Fruit fly (Drosophila melanogaster) whole organism, embryonic: ENCODE measurements around the gene Cdc23.
A peak's percentile ranks its signal among the peaks of the same experiment; 100 is the strongest.

Source experiments
- Asciz ChIP-seq: fragments of 200-800 bp; sonication (Bioruptor generic); optimal IDR thresholded peaks from 2 replicates; lab custom pipeline; 2017; ENCODE audit warnings: missing biosample characterization, mild to moderate bottlenecking, missing genetic modification characterization, missing genetic modification reagents
- Atf3 ChIP-seq: fragments of 200-800 bp; sonication (Bioruptor generic); optimal IDR thresholded peaks from 3 replicates; lab custom pipeline; 2016; ENCODE audit warnings: missing biosample characterization, missing genetic modification characterization
- CG10462 ChIP-seq: fragments of 200-800 bp; sonication (Bioruptor generic); optimal IDR thresholded peaks from 2 replicates; lab custom pipeline; 2016; ENCODE audit warnings: missing biosample characterization, missing genetic modification characterization
- CG10565 ChIP-seq: fragments of 200-800 bp; sonication (Bioruptor generic); optimal IDR thresholded peaks from 3 replicates; lab custom pipeline; 2016; ENCODE audit warnings: missing biosample characterization, mild to moderate bottlenecking, missing genetic modification characterization
- CG11085 ChIP-seq: fragments of 200-800 bp; sonication (Bioruptor generic); IDR thresholded peaks from 2 replicates; pipeline ENCODE4 v1.3.6; 2022; ENCODE audit warnings: missing biosample characterization, missing genetic modification characterization
- CG11456 ChIP-seq: fragments of 200-800 bp; sonication (Bioruptor generic); IDR thresholded peaks from 3 replicates; pipeline ENCODE4 v1.3.6; 2022; ENCODE audit warnings: missing biosample characterization, missing genetic modification characterization
- CG11695 ChIP-seq: fragments of 200-800 bp; sonication (Bioruptor generic); IDR thresholded peaks from 3 replicates; pipeline ENCODE4 v1.3.6; 2022; ENCODE audit warnings: missing biosample characterization, missing genetic modification characterization
- CG11696 ChIP-seq: fragments of 200-800 bp; sonication (Bioruptor generic); IDR thresholded peaks from 2 replicates; pipeline ENCODE4 v1.3.6; 2022; ENCODE audit warnings: missing biosample characterization, missing genetic modification characterization
- CG12155 ChIP-seq: fragments of 200-800 bp; sonication (Bioruptor generic); optimal IDR thresholded peaks from 3 replicates; lab custom pipeline; 2016; ENCODE audit warnings: missing biosample characterization, missing genetic modification characterization
- CG12299 ChIP-seq: fragments of 200-800 bp; sonication (Bioruptor generic); optimal IDR thresholded peaks from 2 replicates; lab custom pipeline; 2018; ENCODE audit warnings: missing biosample characterization, mild to moderate bottlenecking, missing genetic modification characterization
- CG15696 ChIP-seq: fragments of 200-800 bp; sonication (Bioruptor generic); optimal IDR thresholded peaks from 2 replicates; lab custom pipeline; 2019; ENCODE audit warnings: missing biosample characterization, mild to moderate bottlenecking, missing genetic modification characterization, moderate library complexity
- CG17186 ChIP-seq: fragments of 200-800 bp; sonication (Bioruptor generic); optimal IDR thresholded peaks from 3 replicates; lab custom pipeline; 2017; ENCODE audit warnings: missing biosample characterization, missing genetic modification reagents, missing genetic modification characterization
- CG17829 ChIP-seq: fragments of 200-800 bp; optimal IDR thresholded peaks from 2 replicates; lab custom pipeline; 2019; ENCODE audit warnings: missing biosample characterization, mild to moderate bottlenecking, missing genetic modification characterization, moderate library complexity
- CG17912 ChIP-seq: fragments of 200-800 bp; sonication (Bioruptor generic); optimal IDR thresholded peaks from 2 replicates; lab custom pipeline; 2018; ENCODE audit warnings: missing biosample characterization, mild to moderate bottlenecking, missing genetic modification characterization
- CG18599 ChIP-seq: fragments of 200-800 bp; sonication (Bioruptor generic); optimal IDR thresholded peaks from 3 replicates; lab custom pipeline; 2017; ENCODE audit warnings: missing biosample characterization, missing genetic modification characterization, mild to moderate bottlenecking, moderate library complexity, missing genetic modification reagents
- CG18619 ChIP-seq: fragments of 200-800 bp; sonication (Bioruptor generic); optimal IDR thresholded peaks from 3 replicates; lab custom pipeline; 2017; ENCODE audit warnings: missing biosample characterization, mild to moderate bottlenecking, missing genetic modification characterization
- CG2712 ChIP-seq: fragments of 200-800 bp; optimal IDR thresholded peaks from 3 replicates; lab custom pipeline; 2019; ENCODE audit warnings: missing biosample characterization, mild to moderate bottlenecking, missing genetic modification characterization, moderate library complexity
- CG33213 ChIP-seq: fragments of 200-800 bp; sonication (Bioruptor generic); optimal IDR thresholded peaks from 3 replicates; lab custom pipeline; 2016; ENCODE audit warnings: missing biosample characterization, missing genetic modification characterization
- CG34422 ChIP-seq: fragments of 200-800 bp; sonication (Bioruptor generic); IDR thresholded peaks from 3 replicates; pipeline ENCODE4 v1.3.6; 2022; ENCODE audit warnings: missing biosample characterization, missing genetic modification characterization
- CG6654 ChIP-seq: fragments of 200-800 bp; sonication (Bioruptor generic); optimal IDR thresholded peaks from 2 replicates; lab custom pipeline; 2017; ENCODE audit warnings: missing biosample characterization, mild to moderate bottlenecking, missing genetic modification characterization
- CG7556 ChIP-seq: fragments of 200-800 bp; sonication (Bioruptor generic); optimal IDR thresholded peaks from 2 replicates; lab custom pipeline; 2017; ENCODE audit warnings: missing biosample characterization, mild to moderate bottlenecking, missing genetic modification characterization
- CG8924 ChIP-seq: fragments of 200-800 bp; optimal IDR thresholded peaks from 3 replicates; lab custom pipeline; 2019; ENCODE audit warnings: missing biosample characterization, mild to moderate bottlenecking, missing genetic modification characterization, moderate library complexity
- CkIIα-i1 ChIP-seq: fragments of 200-800 bp; sonication (Bioruptor generic); IDR thresholded peaks from 2 replicates; pipeline ENCODE4 v1.3.6; 2022; ENCODE audit warnings: missing biosample characterization, missing genetic modification characterization
- CoRest ChIP-seq: fragments of 200-800 bp; sonication (Bioruptor generic); optimal IDR thresholded peaks from 3 replicates; lab custom pipeline; 2018; ENCODE audit warnings: missing biosample characterization, mild to moderate bottlenecking, missing genetic modification characterization, moderate library complexity
- E2f2 ChIP-seq: fragments of 200-800 bp; sonication (Bioruptor generic); IDR thresholded peaks from 2 replicates; pipeline ENCODE4 v1.3.6; 2022; ENCODE audit warnings: missing biosample characterization, missing genetic modification characterization
- H2.0 ChIP-seq: fragments of 200-800 bp; sonication (Bioruptor generic); IDR thresholded peaks from 2 replicates; pipeline ENCODE4 v1.3.6; 2022; ENCODE audit warnings: missing biosample characterization, missing genetic modification characterization
- HLH54F ChIP-seq: fragments of 200-800 bp; sonication (Bioruptor generic); optimal IDR thresholded peaks from 3 replicates; lab custom pipeline; 2016; ENCODE audit warnings: missing biosample characterization, missing genetic modification characterization
- Hr51 ChIP-seq, 2 experiments: fragments of 200-800 bp; sonication (Bioruptor generic); optimal IDR thresholded peaks; 2 replicates in 1 of 2; 3 replicates in 1 of 2; lab custom pipeline; 2016 to 2018; ENCODE audit warnings: missing biosample characterization in 2 of 2, missing genetic modification characterization in 2 of 2, mild to moderate bottlenecking in 1 of 2, moderate library complexity in 1 of 2
- Mad ChIP-seq: fragments of 200-800 bp; sonication (Bioruptor generic); optimal IDR thresholded peaks from 2 replicates; lab custom pipeline; 2016; ENCODE audit warnings: missing biosample characterization, missing genetic modification characterization
- Meics ChIP-seq: fragments of 200-800 bp; sonication (Bioruptor generic); optimal IDR thresholded peaks from 2 replicates; lab custom pipeline; 2017; ENCODE audit warnings: missing biosample characterization, mild to moderate bottlenecking, missing genetic modification characterization
- NC2β ChIP-seq: fragments of 200-800 bp; sonication (Bioruptor generic); optimal IDR thresholded peaks from 2 replicates; lab custom pipeline; 2016; ENCODE audit warnings: missing biosample characterization, missing genetic modification characterization
- NFAT ChIP-seq: fragments of 200-800 bp; sonication (Bioruptor generic); IDR thresholded peaks from 2 replicates; pipeline ENCODE4 v1.3.6; 2022; ENCODE audit warnings: missing biosample characterization, missing genetic modification characterization
- Pdp1 ChIP-seq, 2 experiments: fragments of 200-800 bp; sonication (Bioruptor generic); optimal IDR thresholded peaks; 3 replicates each; lab custom pipeline; 2016; ENCODE audit warnings: missing biosample characterization in 2 of 2, missing genetic modification characterization in 2 of 2, mild to moderate bottlenecking in 1 of 2, moderate library complexity in 1 of 2
- Rx ChIP-seq: fragments of 200-800 bp; sonication (Bioruptor generic); IDR thresholded peaks from 2 replicates; pipeline ENCODE4 v1.3.6; 2022; ENCODE audit warnings: missing biosample characterization, missing genetic modification characterization
- TFAM ChIP-seq: fragments of 200-800 bp; sonication (Bioruptor generic); optimal IDR thresholded peaks from 2 replicates; lab custom pipeline; 2017; ENCODE audit warnings: missing biosample characterization, missing genetic modification characterization, inconsistent platforms
- abd-A ChIP-seq: fragments of 200-800 bp; sonication (Bioruptor generic); optimal IDR thresholded peaks from 3 replicates; lab custom pipeline; 2019; ENCODE audit warnings: missing biosample characterization, mild to moderate bottlenecking, missing genetic modification characterization, moderate library complexity
- ap ChIP-seq: fragments of 200-800 bp; sonication (Bioruptor generic); IDR thresholded peaks from 2 replicates; pipeline ENCODE4 v1.3.6; 2022; ENCODE audit warnings: missing biosample characterization, missing genetic modification characterization
- cad ChIP-seq: fragments of >200 bp; optimal IDR thresholded peaks from 2 replicates; lab custom pipeline; 2017; ENCODE audit warnings: missing biosample characterization, missing genetic modification characterization
- dmrt99B ChIP-seq: fragments of 200-800 bp; sonication (Bioruptor generic); optimal IDR thresholded peaks from 2 replicates; lab custom pipeline; 2018; ENCODE audit warnings: missing biosample characterization, mild to moderate bottlenecking, missing genetic modification characterization, moderate library complexity
- en ChIP-seq: fragments of 200-800 bp; sonication (Bioruptor generic); optimal IDR thresholded peaks from 2 replicates; lab custom pipeline; 2016; ENCODE audit warnings: missing biosample characterization, missing genetic modification characterization
- grn ChIP-seq: fragments of 200-800 bp; sonication (Bioruptor generic); optimal IDR thresholded peaks from 3 replicates; lab custom pipeline; 2017; ENCODE audit warnings: missing biosample characterization, missing genetic modification characterization
- ham ChIP-seq: fragments of 200-800 bp; sonication (Bioruptor generic); IDR thresholded peaks from 2 replicates; pipeline ENCODE4 v1.3.6; 2022; ENCODE audit warnings: missing biosample characterization, missing genetic modification characterization
- ind ChIP-seq: fragments of 200-800 bp; sonication (Bioruptor generic); optimal IDR thresholded peaks from 3 replicates; lab custom pipeline; 2016; ENCODE audit warnings: missing biosample characterization, missing genetic modification characterization
- klu ChIP-seq: fragments of 200-800 bp; sonication (Bioruptor generic); IDR thresholded peaks from 2 replicates; pipeline ENCODE4 v1.3.6; 2022; ENCODE audit warnings: missing biosample characterization, missing genetic modification characterization
- nmo ChIP-seq: fragments of 200-800 bp; sonication (Bioruptor generic); optimal IDR thresholded peaks from 2 replicates; lab custom pipeline; 2018; ENCODE audit warnings: missing biosample characterization, mild to moderate bottlenecking, missing genetic modification characterization, moderate library complexity
- nom ChIP-seq: fragments of 200-800 bp; sonication (Bioruptor generic); optimal IDR thresholded peaks from 2 replicates; lab custom pipeline; 2017; ENCODE audit warnings: missing biosample characterization, missing genetic modification characterization, mild to moderate bottlenecking, moderate library complexity, missing genetic modification reagents
- peb ChIP-seq: fragments of 200-800 bp; sonication (Bioruptor generic); IDR thresholded peaks from 2 replicates; pipeline ENCODE4 v1.3.6; 2022; ENCODE audit warnings: missing biosample characterization, missing genetic modification characterization
- psq ChIP-seq: fragments of 200-800 bp; sonication (Bioruptor generic); optimal IDR thresholded peaks from 2 replicates; lab custom pipeline; 2017; ENCODE audit warnings: missing biosample characterization, missing genetic modification characterization
- slou ChIP-seq: fragments of 200-800 bp; sonication (Bioruptor generic); optimal IDR thresholded peaks from 3 replicates; lab custom pipeline; 2016; ENCODE audit warnings: missing biosample characterization, missing genetic modification characterization
- stwl ChIP-seq: fragments of 200-800 bp; sonication (Bioruptor generic); optimal IDR thresholded peaks from 3 replicates; lab custom pipeline; 2018; ENCODE audit warnings: missing biosample characterization, mild to moderate bottlenecking, missing genetic modification characterization, moderate library complexity
- yki ChIP-seq: fragments of >200 bp; optimal IDR thresholded peaks from 3 replicates; lab custom pipeline; 2018

The Cdc23 gene

dm6 chr2L:20463316-20463856 lies 4.2 kb downstream of the Cdc23 start, which contains the start of gene CG2493 (continued):
- TF ChIP-seq CG33213 (peak; percentile 5), klu (no peak; the same call in 1 of the 2 replicates), Pdp1 (GFP tag; optimal IDR thresholded peaks at IDR 0.05; lab: Kevin White, UChicago) (peak in 1 of 2 experiments; percentile 9), CG18619 (no peak), NFAT (GFP tag; lab: Robert Waterston, UW) (no peak; the same call in 1 of the 2 replicates), Atf3 (GFP tag; lab: Kevin White, UChicago) (no peak), CG6654 (GFP tag; lab: Kevin White, UChicago) (no peak), slou (GFP tag; lab: Kevin White, UChicago) (no peak), ham (no peak), dmrt99B (peak; percentile 15), nmo (GFP tag; lab: Kevin White, UChicago) (peak; percentile 5), CG10462 (no peak), H2.0 (GFP tag; lab: Robert Waterston, UW) (no peak), ind (GFP tag; lab: Kevin White, UChicago) (peak; percentile 18), CG8924 (tag; lab: Kevin White, UChicago) (no peak), TFAM (GFP tag; lab: Kevin White, UChicago) (no peak), CG2712 (peak; percentile 65), psq (no peak), CG12299 (no peak), yki (lab: Kevin White, UChicago) (no peak), HLH54F (GFP tag; lab: Kevin White, UChicago) (no peak), NC2β (no peak), nom (GFP tag; lab: Kevin White, UChicago) (peak; percentile 37), CG11696 (GFP tag; lab: Robert Waterston, UW) (no peak), Hr51 (GFP tag; optimal IDR thresholded peaks at IDR 0.05; lab: Kevin White, UChicago) (no peak), CG17912 (GFP tag; lab: Kevin White, UChicago) (no peak), en (no peak), CoRest (tag; lab: Kevin White, UChicago) (no peak), CG17829 (tag; lab: Kevin White, UChicago) (peak; percentile 57), Mad (GFP tag; lab: Kevin White, UChicago) (no peak), CG7556 (GFP tag; lab: Kevin White, UChicago) (no peak), Asciz (GFP tag; lab: Kevin White, UChicago) (peak; percentile 38), CG11695 (0 out of 3 replicates have a peak, but pooled peaks have one; percentile 31), CG34422 (GFP tag; lab: Robert Waterston, UW) (0 out of 3 replicates have a peak, but pooled peaks have one; percentile 39), CG12155 (GFP tag; lab: Kevin White, UChicago) (no peak), CkIIα-i1 (GFP tag; lab: Robert Waterston, UW) (no peak), CG11085 (GFP tag; lab: Robert Waterston, UW) (no peak), peb (GFP tag; lab: Robert Waterston, UW) (no peak), Meics (GFP tag; lab: Kevin White, UChicago) (peak; percentile 10), CG10565 (GFP tag; lab: Kevin White, UChicago) (no peak), Rx (GFP tag; lab: Robert Waterston, UW) (no peak), cad (GFP tag; lab: Kevin White, UChicago) (no peak), abd-A (tag; lab: Kevin White, UChicago) (peak; percentile 2), CG17186 (GFP tag; lab: Kevin White, UChicago) (peak; percentile 45), stwl (tag; lab: Kevin White, UChicago) (peak; percentile 52), CG15696 (tag; lab: Kevin White, UChicago) (peak; percentile 26), E2f2 (GFP tag; lab: Robert Waterston, UW) (peak; percentile 83), grn (no peak), CG11456 (GFP tag; lab: Robert Waterston, UW) (0 out of 3 replicates have a peak, but pooled peaks have one; percentile 7), CG18599 (GFP tag; lab: Kevin White, UChicago) (peak; percentile 33), ap (no peak)
